Worm (Caenorhabditis elegans) whole organism, L1 larva: Measurements from ENCODE around the gene nlp-20.
"Not testable (repeated sequence)": the region's sequence is repeated elsewhere in the genome, so short reads cannot be mapped to it uniquely, and the experiment has no call there.

Experiments used
- elt-3 ChIP-seq, 6 experiments: fragments of 150-350 bp in 1 of 6; sonication (generic microtip); optimal IDR thresholded peaks; 2 replicates each; lab custom pipeline; 2017 to 2018; ENCODE audit warnings: missing biosample characterization in 6 of 6, missing genetic modification characterization in 6 of 6, inconsistent platforms in 1 of 6
- lin-13 ChIP-seq: fragments of 150-350 bp; optimal IDR thresholded peaks from 2 replicates; lab custom pipeline; 2014; ENCODE audit warnings: missing biosample characterization, missing genetic modification reagents, missing genetic modification characterization
- nhr-237 ChIP-seq: fragments of 150-350 bp; optimal IDR thresholded peaks from 2 replicates; lab custom pipeline; 2014; ENCODE audit warnings: missing biosample characterization, missing genetic modification characterization
- nhr-84 ChIP-seq: sonication (generic microtip); optimal IDR thresholded peaks from 2 replicates; lab custom pipeline; 2017; ENCODE audit warnings: missing biosample characterization, missing genetic modification characterization
- tbx-2 ChIP-seq: sonication (generic microtip); optimal IDR thresholded peaks from 2 replicates; lab custom pipeline; 2016; ENCODE audit warnings: missing genetic modification characterization, missing compliant biosample characterization

- not testable (repeated sequence) for TF ChIP-seq nhr-237 (tag; lab: Kevin White, UChicago); nhr-84 (tag; lab: Kevin White, UChicago); lin-13 (GFP tag; lab: Kevin White, UChicago); tbx-2; elt-3 (tag; optimal IDR thresholded peaks at IDR 0.05; lab: Kevin White, UChicago)
Observed at ce11 chrIV:7634578-7634977, 8.3 kb downstream of the nlp-20 start, which contains the start of gene warf-1.
